Worm (Caenorhabditis elegans): Measurements from ENCODE around the gene str-39.

Gene str-39

DNA sequence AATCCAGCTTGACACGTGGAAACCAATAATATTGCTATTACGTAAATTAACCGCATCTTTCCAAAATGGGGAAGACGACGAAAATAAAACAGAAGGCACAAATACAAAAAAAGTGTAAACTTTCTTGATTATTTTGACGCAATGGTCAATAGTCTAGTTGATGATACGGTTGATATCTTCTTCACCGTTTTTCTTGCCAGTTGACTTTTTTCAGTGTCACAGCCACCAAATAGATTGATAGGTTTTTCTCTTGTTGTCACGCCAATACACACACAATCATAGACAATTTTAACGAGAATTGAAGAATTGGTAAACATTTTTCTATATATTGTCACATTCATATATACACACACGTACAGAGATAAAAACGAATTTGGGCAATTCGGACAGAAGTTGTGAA is 29.8 kb upstream of the str-39 start, which contains the start of gene zmp-3:
Gene zmp-3 (minus strand): TSS at position 101 of the 400 bp plus-strand sequence.
- TF ChIP-seq tbx-8 (GFP tag; optimal IDR thresholded peaks at IDR 0.05) (no peak), lsy-2 (tag; optimal IDR thresholded peaks at IDR 0.05) (no peak), ceh-83 (GFP tag; optimal IDR thresholded peaks at IDR 0.05) (no peak), elt-3 (tag; optimal IDR thresholded peaks at IDR 0.05) (no peak), lin-13 (tag; optimal IDR thresholded peaks at IDR 0.05) (no peak), unc-39 (tag; optimal IDR thresholded peaks at IDR 0.05) (no peak), drap-1 (GFP tag; optimal IDR thresholded peaks at IDR 0.05) (no peak), pha-4 (tag; optimal IDR thresholded peaks at IDR 0.05) (no peak), lin-32 (GFP tag; optimal IDR thresholded peaks at IDR 0.05) (no peak), nhr-76 (tag; optimal IDR thresholded peaks at IDR 0.05) (no peak), nhr-28 (tag; optimal IDR thresholded peaks at IDR 0.05) (no peak), nhr-237 (tag; optimal IDR thresholded peaks at IDR 0.05) (no peak), elt-1 (tag; optimal IDR thresholded peaks at IDR 0.05; ENCODE audit: borderline replicate concordance, insufficient read depth) (no peak)

DNA sequence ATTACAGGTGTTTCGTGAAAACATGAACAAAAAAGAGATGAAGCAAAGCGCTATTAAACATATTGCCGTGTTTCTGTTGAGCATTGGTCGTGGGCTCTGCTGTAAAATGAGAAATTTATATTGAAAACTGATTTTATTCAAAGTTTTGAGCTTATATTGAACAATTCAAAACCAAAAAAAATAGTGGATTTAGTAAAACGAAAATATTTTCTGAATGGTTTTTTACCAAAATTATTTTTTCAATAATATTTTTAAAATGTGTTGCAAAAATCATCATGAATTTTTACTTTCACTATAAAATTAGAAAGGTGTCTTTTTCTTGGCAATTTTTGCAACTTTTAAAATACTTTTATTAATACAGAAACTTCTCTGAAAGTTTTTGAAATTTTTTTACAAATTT is 23.5 kb upstream of the str-39 start, which contains the start of gene C31B8.7:
Gene C31B8.7 (minus strand): TSS at position 101 of the 400 bp plus-strand sequence.
- TF ChIP-seq tbx-8 (GFP tag; optimal IDR thresholded peaks at IDR 0.05) (no peak), hlh-1 (tag; optimal IDR thresholded peaks at IDR 0.05) (no peak), M03D4.4 (tag; optimal IDR thresholded peaks at IDR 0.05) (no peak), mab-5 (tag; optimal IDR thresholded peaks at IDR 0.05) (no peak), lin-13 (tag; optimal IDR thresholded peaks at IDR 0.05) (no peak), pha-4 (tag; optimal IDR thresholded peaks at IDR 0.05) (no peak), ceh-39 (tag; optimal IDR thresholded peaks at IDR 0.05) (no peak), lsy-2 (tag; optimal IDR thresholded peaks at IDR 0.05) (no peak), mls-2 (tag; optimal IDR thresholded peaks at IDR 0.05) (no peak), mep-1 (tag; optimal IDR thresholded peaks at IDR 0.05) (no peak), ceh-43 (GFP tag; optimal IDR thresholded peaks at IDR 0.05) (no peak), nhr-76 (tag; optimal IDR thresholded peaks at IDR 0.05) (no peak), ham-2 (GFP tag; optimal IDR thresholded peaks at IDR 0.05) (no peak), zip-8 (tag; optimal IDR thresholded peaks at IDR 0.05) (no peak)

DNA sequence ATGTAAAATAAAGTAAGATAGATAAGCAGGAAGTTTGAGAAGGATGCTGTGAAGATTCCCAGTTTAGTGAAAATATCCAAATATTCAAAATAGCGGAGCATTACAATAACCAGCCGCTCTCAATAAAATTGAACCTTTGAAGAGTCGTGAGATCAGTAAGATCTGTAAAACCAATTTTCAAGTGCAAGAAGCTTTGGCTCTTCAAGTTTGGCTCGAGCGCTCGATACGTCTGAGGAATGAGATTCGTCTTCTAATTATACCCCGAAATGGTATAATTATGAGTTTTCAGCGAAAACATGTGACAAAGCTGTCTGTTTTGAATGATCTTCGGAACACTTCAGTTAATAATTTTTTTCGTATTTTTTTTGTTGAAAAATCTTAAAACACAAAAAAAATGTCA is 20.2 kb upstream of the str-39 start, which contains the start of gene str-46:
Gene str-46 (minus strand): TSS at position 101 of the 400 bp plus-strand sequence.
- TF ChIP-seq ceh-39 (tag; optimal IDR thresholded peaks at IDR 0.05) (no peak), zip-8 (tag; optimal IDR thresholded peaks at IDR 0.05) (no peak), nhr-28 (tag; optimal IDR thresholded peaks at IDR 0.05) (no peak)

DNA sequence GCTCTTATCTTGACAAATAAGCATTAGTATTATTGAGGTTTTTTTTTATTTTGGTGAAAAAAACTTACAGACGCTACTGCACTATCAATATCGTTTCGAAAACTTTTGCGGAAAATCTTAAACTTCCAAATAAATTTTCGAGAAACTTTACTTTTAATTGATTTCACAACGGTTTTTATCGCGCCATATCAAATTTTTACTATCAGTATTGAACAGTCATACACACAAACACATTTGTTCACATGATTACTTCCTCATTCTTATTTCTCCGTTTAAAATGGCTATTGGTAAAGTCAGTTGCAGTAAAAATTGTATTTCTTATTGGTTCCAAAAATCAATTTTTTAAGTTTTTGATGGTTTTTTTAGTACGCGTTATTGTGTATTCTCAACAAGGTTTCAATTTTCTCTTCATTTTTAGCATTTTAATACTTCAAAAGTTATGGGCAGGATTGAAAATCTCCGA is 16.5 kb upstream of the str-39 start, which contains the start of gene pals-32:
Gene pals-32 (plus strand): TSS at position 413 of the 463 bp plus-strand sequence.
- TF ChIP-seq zip-8 (tag; optimal IDR thresholded peaks at IDR 0.05) (no peak), ham-2 (GFP tag; optimal IDR thresholded peaks at IDR 0.05) (no peak), tbx-8 (GFP tag; optimal IDR thresholded peaks at IDR 0.05) (no peak), nhr-237 (tag; optimal IDR thresholded peaks at IDR 0.05) (no peak), nhr-76 (tag; optimal IDR thresholded peaks at IDR 0.05) (no peak), lsy-2 (tag; optimal IDR thresholded peaks at IDR 0.05) (no peak), mep-1 (tag; optimal IDR thresholded peaks at IDR 0.05) (no peak), unc-120 (tag; optimal IDR thresholded peaks at IDR 0.05; ENCODE audit: poor library complexity, severe bottlenecking) (no peak), blmp-1 (tag; optimal IDR thresholded peaks at IDR 0.05) (no peak)

DNA sequence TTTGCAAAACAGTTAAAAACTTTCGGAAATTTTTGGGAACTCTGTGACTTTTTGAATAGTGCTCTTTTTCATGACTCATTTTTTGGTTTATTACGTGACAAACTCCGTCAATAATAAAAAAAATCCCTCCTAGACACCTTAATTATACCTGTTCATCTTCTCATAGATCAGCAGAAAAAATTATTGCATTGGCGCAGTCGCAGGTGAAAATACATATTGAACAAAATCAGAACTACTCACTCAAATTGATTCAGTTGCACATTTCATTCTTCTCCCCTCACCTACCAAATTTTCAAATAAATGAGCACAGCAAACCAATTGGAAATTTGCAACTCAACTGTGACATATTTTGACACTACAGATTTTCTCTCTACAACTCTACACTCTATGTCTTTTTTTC is 13.3 kb upstream of the str-39 start, which contains the start of gene srh-127:
Gene srh-127 (plus strand): TSS at position 301 of the 400 bp plus-strand sequence.
- TF ChIP-seq sptf-1 (tag; optimal IDR thresholded peaks at IDR 0.05) (no peak), mep-1 (tag; optimal IDR thresholded peaks at IDR 0.05) (no peak), ceh-43 (GFP tag; optimal IDR thresholded peaks at IDR 0.05) (no peak), drap-1 (GFP tag; optimal IDR thresholded peaks at IDR 0.05) (no peak), mls-2 (tag; optimal IDR thresholded peaks at IDR 0.05) (no peak), elt-1 (tag; optimal IDR thresholded peaks at IDR 0.05; ENCODE audit: borderline replicate concordance, insufficient read depth) (no peak), nhr-237 (tag; optimal IDR thresholded peaks at IDR 0.05) (no peak), unc-62 (GFP tag; optimal IDR thresholded peaks at IDR 0.05) (no peak), pha-4 (tag; optimal IDR thresholded peaks at IDR 0.05) (no peak), M03D4.4 (tag; optimal IDR thresholded peaks at IDR 0.05) (no peak), unc-39 (tag; optimal IDR thresholded peaks at IDR 0.05) (no peak), lin-32 (GFP tag; optimal IDR thresholded peaks at IDR 0.05) (no peak), ztf-11 (tag; optimal IDR thresholded peaks at IDR 0.05) (no peak), ceh-39 (tag; optimal IDR thresholded peaks at IDR 0.05) (no peak), ham-2 (GFP tag; optimal IDR thresholded peaks at IDR 0.05) (no peak), ceh-83 (GFP tag; optimal IDR thresholded peaks at IDR 0.05) (no peak)

DNA sequence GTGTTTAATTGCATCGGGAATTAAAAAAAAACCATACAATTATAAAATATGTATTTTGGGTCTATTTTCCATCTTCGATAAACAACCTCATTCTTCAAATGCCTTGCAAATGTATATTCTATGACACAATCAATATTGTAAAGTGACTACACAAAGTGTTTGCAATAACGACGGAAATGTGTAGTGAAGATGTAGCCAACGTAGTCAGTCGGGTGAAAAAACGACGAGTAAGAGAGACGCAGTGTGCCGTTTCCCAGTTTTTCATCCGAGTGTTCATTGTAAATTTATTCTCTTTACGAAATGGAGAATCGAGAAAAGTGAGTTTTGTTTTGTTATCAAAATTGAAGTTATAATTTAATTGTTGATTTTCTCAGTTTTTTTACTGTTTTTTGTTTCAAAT is 12.2 kb upstream of the str-39 start, which contains the start of gene F37B4.15:
Gene F37B4.15 (plus strand): TSS at position 301 of the 400 bp plus-strand sequence.
- TF ChIP-seq mab-5 (tag; optimal IDR thresholded peaks at IDR 0.05) = no peak
- no peak for TF ChIP-seq elt-3 (tag; optimal IDR thresholded peaks at IDR 0.05)
- no peak for TF ChIP-seq ceh-83 (GFP tag; optimal IDR thresholded peaks at IDR 0.05)
- no peak for TF ChIP-seq ham-2 (GFP tag; optimal IDR thresholded peaks at IDR 0.05)
- no peak for TF ChIP-seq nhr-2 (tag; optimal IDR thresholded peaks at IDR 0.05)
- TF ChIP-seq lsy-2 (tag; optimal IDR thresholded peaks at IDR 0.05) = no peak
- no peak for TF ChIP-seq elt-1 (tag; optimal IDR thresholded peaks at IDR 0.05; ENCODE audit: borderline replicate concordance, insufficient read depth)
- no peak for TF ChIP-seq flh-1 (GFP tag; optimal IDR thresholded peaks at IDR 0.05)
- TF ChIP-seq unc-62 (GFP tag; optimal IDR thresholded peaks at IDR 0.05) = no peak
- no peak for TF ChIP-seq mls-2 (tag; optimal IDR thresholded peaks at IDR 0.05)
- no peak for TF ChIP-seq sem-2 (GFP tag; optimal IDR thresholded peaks at IDR 0.05)
- no peak for TF ChIP-seq snpc-4 (tag; optimal IDR thresholded peaks at IDR 0.05)
- no peak for TF ChIP-seq unc-39 (tag; optimal IDR thresholded peaks at IDR 0.05)
- no peak for TF ChIP-seq lin-13 (tag; optimal IDR thresholded peaks at IDR 0.05)
- no peak for TF ChIP-seq ztf-11 (tag; optimal IDR thresholded peaks at IDR 0.05)
- no peak for TF ChIP-seq blmp-1 (tag; optimal IDR thresholded peaks at IDR 0.05)
- no peak for TF ChIP-seq nhr-12 (tag; optimal IDR thresholded peaks at IDR 0.05)
- no peak for TF ChIP-seq ceh-43 (GFP tag; optimal IDR thresholded peaks at IDR 0.05)

Data from whole organism, mixed stage, embryonic.